Fruit fly (Drosophila melanogaster): ENCODE results near the gene Reck.

- no peak for TF ChIP-seq D1 (tag; optimal IDR thresholded peaks at IDR 0.05)
- no peak for TF ChIP-seq Ets98B (GFP tag; IDR thresholded peaks at IDR 0.05)
- no peak for TF ChIP-seq CG15710 (tag; optimal IDR thresholded peaks at IDR 0.05)
- TF ChIP-seq CG13204 (GFP tag; optimal IDR thresholded peaks at IDR 0.05) = no peak
- no peak for TF ChIP-seq CG17806 (tag; optimal IDR thresholded peaks at IDR 0.05)
- no peak for TF ChIP-seq CG12605 (GFP tag; IDR thresholded peaks at IDR 0.05)
- TF ChIP-seq CG4496 (GFP tag; IDR thresholded peaks at IDR 0.05) = no peak
- no peak for TF ChIP-seq CG8301 (tag; optimal IDR thresholded peaks at IDR 0.05)
- no peak for TF ChIP-seq rn (GFP tag; IDR thresholded peaks at IDR 0.05)
- no peak for TF ChIP-seq CG34367 (tag; optimal IDR thresholded peaks at IDR 0.05)
- TF ChIP-seq CG8159 (tag; optimal IDR thresholded peaks at IDR 0.05) = no peak
- TF ChIP-seq gl (tag; optimal IDR thresholded peaks at IDR 0.05) = no peak
- no peak for TF ChIP-seq CG14655 (GFP tag; optimal IDR thresholded peaks at IDR 0.05)
- no peak for TF ChIP-seq Snoo (tag; optimal IDR thresholded peaks at IDR 0.05)
Observed at dm6 chr3L:15043465-15043864, 29.6 kb upstream of the Reck start.

Measured in whole organism, pupa.